Worm (Caenorhabditis elegans): ENCODE results near the gene taf-6.1.

taf-6.1 gene

DNA sequence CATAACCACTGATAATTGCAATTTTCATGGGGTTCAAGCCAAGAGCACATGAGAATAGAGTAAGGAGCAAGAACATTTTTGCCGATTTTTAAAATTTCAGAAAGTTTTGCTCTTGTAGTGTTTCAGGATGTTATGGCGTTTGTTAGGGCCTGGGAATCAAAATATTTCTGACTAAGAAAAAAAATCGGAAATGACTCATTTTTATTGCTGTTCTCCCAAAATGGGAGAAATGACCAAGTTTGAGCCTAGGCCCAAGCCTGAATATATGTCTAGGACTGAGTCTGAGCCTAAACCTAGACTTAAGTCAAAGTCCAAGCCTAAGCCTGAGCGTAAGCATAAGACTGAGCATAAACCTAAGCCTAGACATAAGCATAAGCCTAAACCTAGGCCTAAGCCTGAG is 23.4 kb upstream of the taf-6.1 start, which contains the start of gene T13B5.9:
Gene T13B5.9 (minus strand): TSS at position 101 of the 400 bp plus-strand sequence.
- TF ChIP-seq snpc-1.1 (tag; optimal IDR thresholded peaks at IDR 0.05; ENCODE audit: insufficient read depth) = no peak
- TF ChIP-seq akir-1 (GFP tag; optimal IDR thresholded peaks at IDR 0.05) = no peak
- TF ChIP-seq ceh-27 (GFP tag; optimal IDR thresholded peaks at IDR 0.05) = no peak
- TF ChIP-seq ceh-91 (GFP tag; IDR thresholded peaks at IDR 0.05) = no peak
- TF ChIP-seq bed-1 (GFP tag; IDR thresholded peaks at IDR 0.05) = no peak
- no peak for TF ChIP-seq sptf-2 (GFP tag; optimal IDR thresholded peaks at IDR 0.05)
- TF ChIP-seq cebp-1 (GFP tag; IDR thresholded peaks at IDR 0.05) = no peak
- TF ChIP-seq cebp-1 (tag; optimal IDR thresholded peaks at IDR 0.05) = no peak
- no peak for TF ChIP-seq let-526 (GFP tag; IDR thresholded peaks at IDR 0.05)
- TF ChIP-seq snpc-1.3 (tag; optimal IDR thresholded peaks at IDR 0.05; ENCODE audit: insufficient read depth) = no peak
- TF ChIP-seq cebp-2 (GFP tag; IDR thresholded peaks at IDR 0.05) = no peak
- TF ChIP-seq snpc-4 (GFP tag; optimal IDR thresholded peaks at IDR 0.05) = no peak
- TF ChIP-seq snpc-4 (tag; optimal IDR thresholded peaks at IDR 0.05) = no peak
- no peak for TF ChIP-seq ZK185.1 (tag; optimal IDR thresholded peaks at IDR 0.05; ENCODE audit: poor library complexity, severe bottlenecking)
- no peak for TF ChIP-seq F52B5.7 (tag; optimal IDR thresholded peaks at IDR 0.05)
- no peak for TF ChIP-seq chd-7 (tag; optimal IDR thresholded peaks at IDR 0.05)
- no peak for TF ChIP-seq hrde-1 (tag; optimal IDR thresholded peaks at IDR 0.05; ENCODE audit: borderline replicate concordance)
- TF ChIP-seq ztf-6 (GFP tag; IDR thresholded peaks at IDR 0.05) = no peak
- no peak for TF ChIP-seq F57A8.1 (GFP tag; optimal IDR thresholded peaks at IDR 0.05)
- TF ChIP-seq Y67H2A.10 (GFP tag; conservative IDR thresholded peaks at IDR 0.05) = no peak

DNA sequence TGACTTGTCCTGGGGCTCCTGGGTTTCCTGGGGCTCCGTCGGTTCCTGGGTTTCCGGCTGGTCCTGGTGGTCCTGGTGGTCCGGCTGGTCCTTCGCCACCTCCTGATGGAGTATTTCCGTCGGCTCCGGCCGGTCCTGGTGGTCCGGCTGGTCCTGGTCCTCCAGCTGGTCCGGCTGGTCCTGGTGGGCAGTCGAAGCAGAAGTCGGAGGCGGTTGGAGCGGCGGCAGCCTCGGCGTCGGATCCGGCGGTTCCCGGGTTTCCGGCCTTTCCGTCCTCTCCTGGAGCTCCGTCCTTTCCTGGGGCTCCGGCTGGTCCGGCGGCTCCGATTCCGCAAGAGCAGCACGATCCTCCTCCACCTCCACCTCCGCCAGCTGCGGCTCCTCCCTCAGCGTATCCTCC is 22.5 kb upstream of the taf-6.1 start:
- TF ChIP-seq snpc-1.3 (tag; optimal IDR thresholded peaks at IDR 0.05; ENCODE audit: insufficient read depth) = no peak
- no peak for TF ChIP-seq hsf-1 (GFP tag; IDR thresholded peaks at IDR 0.05)
- TF ChIP-seq bed-2 (GFP tag; IDR thresholded peaks at IDR 0.05) = no peak
- TF ChIP-seq mcd-1 (GFP tag; IDR thresholded peaks at IDR 0.05) = peak; percentile 53; the same call in 1 of the 2 replicates
- no peak for TF ChIP-seq hmg-1.2 (GFP tag; IDR thresholded peaks at IDR 0.05)
- peak; percentile 95 for TF ChIP-seq zfh-2 (GFP tag; conservative IDR thresholded peaks at IDR 0.05)
- no peak for TF ChIP-seq ccch-3 (GFP tag; optimal IDR thresholded peaks at IDR 0.05)
- TF ChIP-seq cebp-2 (GFP tag; IDR thresholded peaks at IDR 0.05) = no peak
- no peak; the same call in 1 of the 2 replicates for TF ChIP-seq dox-1 (GFP tag; IDR thresholded peaks at IDR 0.05)
- no peak for TF ChIP-seq let-607 (tag; optimal IDR thresholded peaks at IDR 0.05)
- TF ChIP-seq snpc-1.1 (tag; optimal IDR thresholded peaks at IDR 0.05; ENCODE audit: insufficient read depth) = no peak
- TF ChIP-seq repo-1 (tag; optimal IDR thresholded peaks at IDR 0.05) = no peak
- TF ChIP-seq Y67H2A.10 (GFP tag; conservative IDR thresholded peaks at IDR 0.05) = no peak
- no peak for TF ChIP-seq attf-6 (GFP tag; IDR thresholded peaks at IDR 0.05)
- peak; percentile 99 for TF ChIP-seq egrh-3 (GFP tag; IDR thresholded peaks at IDR 0.05)

DNA sequence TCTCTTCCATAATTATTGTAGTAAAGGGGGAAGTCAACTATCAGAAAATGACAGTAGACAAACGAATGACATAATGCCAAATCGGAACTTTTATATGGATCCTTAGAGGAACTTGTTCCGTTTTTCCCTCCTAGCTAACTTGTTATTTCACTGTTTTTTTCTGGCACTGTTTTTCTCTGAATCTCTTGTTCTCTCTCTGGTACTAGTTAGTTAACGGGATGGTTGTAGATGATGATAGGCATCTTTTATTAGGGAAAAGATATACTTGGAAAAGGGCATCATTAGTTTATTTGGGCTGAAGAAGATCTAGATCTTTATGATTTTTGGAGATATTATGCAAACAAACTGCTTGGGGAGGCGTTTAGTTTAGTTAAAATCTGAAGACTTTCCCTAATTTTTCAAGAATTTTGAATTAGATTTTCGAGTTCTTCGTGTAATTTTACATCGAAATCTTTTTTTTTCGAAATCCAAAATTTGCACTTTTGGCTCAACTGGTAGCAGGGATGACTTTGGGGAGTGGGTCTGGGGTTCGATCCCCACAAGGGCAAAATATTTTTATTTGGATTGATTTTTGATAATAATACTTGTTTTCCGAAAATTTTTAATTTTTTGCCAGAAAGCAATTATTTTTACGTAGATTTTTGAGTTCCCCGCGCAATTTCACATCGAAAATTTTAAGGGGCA is 20.7 kb upstream of the taf-6.1 start, which contains the start of gene col-40:
Gene col-40 (minus strand): TSS at position 51 of the 684 bp plus-strand sequence.
- TF ChIP-seq snpc-1.1 (tag; optimal IDR thresholded peaks at IDR 0.05; ENCODE audit: insufficient read depth) (peak; percentile 9), tbp1 (GFP tag; optimal IDR thresholded peaks at IDR 0.05) (peak; percentile 74), efl-1 (GFP tag; optimal IDR thresholded peaks at IDR 0.05) (no peak), rpc-1 (optimal IDR thresholded peaks at IDR 0.05) (peak; percentile 7), rpc-1 (tag; optimal IDR thresholded peaks at IDR 0.05) (peak; percentile 65), B0261.1 (tag; optimal IDR thresholded peaks at IDR 0.05) (peak; percentile 6)
